Fruit fly (Drosophila melanogaster): ENCODE data around the gene fan.

DNA sequence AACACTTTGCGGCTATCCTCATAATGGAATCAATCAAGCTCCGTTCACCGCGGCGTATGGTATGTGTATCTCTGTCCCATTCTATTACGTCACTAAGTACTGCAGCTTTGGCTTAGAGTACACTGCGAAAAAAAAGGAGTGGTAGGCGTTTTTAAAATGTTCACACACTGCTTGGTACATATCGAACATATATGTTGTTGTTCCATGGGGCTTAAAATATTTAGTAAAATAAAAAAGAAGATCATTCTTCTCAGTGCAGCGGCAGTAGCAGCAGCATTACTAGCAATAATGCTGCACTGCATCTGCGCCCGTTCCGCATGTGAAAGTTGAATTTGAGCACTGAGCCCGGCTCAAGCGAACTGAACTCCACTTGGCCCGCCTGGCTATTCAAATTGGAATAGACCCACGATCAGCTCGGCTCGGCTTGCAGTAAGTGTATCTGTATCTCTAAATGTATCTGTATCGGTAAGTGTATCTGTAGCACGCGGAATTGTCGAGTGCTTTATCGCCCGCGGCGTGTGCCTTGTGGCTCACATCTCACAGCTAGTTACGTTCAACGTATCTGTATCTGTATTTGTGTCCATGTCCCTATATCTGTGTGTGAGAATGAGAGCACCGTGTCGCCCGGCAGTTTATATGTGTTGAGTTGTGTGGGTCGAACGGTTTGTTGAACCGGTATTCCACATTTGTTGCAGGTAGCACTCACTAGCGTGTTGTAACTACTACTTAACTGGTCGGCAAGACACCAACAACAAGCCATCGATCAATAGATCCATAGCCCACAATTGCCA, 44.5 kb downstream of the fan start:
- TF ChIP-seq Myc (optimal IDR thresholded peaks at IDR 0.05) (no peak), psq (optimal IDR thresholded peaks at IDR 0.05) (no peak), insv (optimal IDR thresholded peaks at IDR 0.05) (no peak), Sin3A (optimal IDR thresholded peaks at IDR 0.05) (no peak), h (optimal IDR thresholded peaks at IDR 0.05) (no peak), ttk (optimal IDR thresholded peaks at IDR 0.05) (no peak)
